Fruit fly (Drosophila melanogaster) whole organism, embryonic: ENCODE data around the gene CG10996.

Source experiments
- Atf3 ChIP-seq: fragments of 200-800 bp; sonication (Bioruptor generic); optimal IDR thresholded peaks from 3 replicates; lab custom pipeline; 2016; ENCODE audit warnings: missing biosample characterization, missing genetic modification characterization
- BEAF-32 ChIP-seq: fragments of 200-800 bp; sonication (Bioruptor generic); optimal IDR thresholded peaks from 3 replicates; lab custom pipeline; 2017; ENCODE audit warnings: missing biosample characterization, missing genetic modification characterization, mild to moderate bottlenecking, moderate library complexity, missing genetic modification reagents
- CG11560 ChIP-seq: fragments of 200-800 bp; sonication (Bioruptor generic); IDR thresholded peaks from 3 replicates; pipeline ENCODE4 v1.3.6; 2022; ENCODE audit warnings: missing biosample characterization, missing genetic modification characterization
- CG11695 ChIP-seq: fragments of 200-800 bp; sonication (Bioruptor generic); IDR thresholded peaks from 3 replicates; pipeline ENCODE4 v1.3.6; 2022; ENCODE audit warnings: missing biosample characterization, missing genetic modification characterization
- CG12769 ChIP-seq: fragments of 200-800 bp; sonication (Bioruptor generic); optimal IDR thresholded peaks from 2 replicates; lab custom pipeline; 2019; ENCODE audit warnings: missing biosample characterization, mild to moderate bottlenecking, missing genetic modification characterization, moderate library complexity
- CG16863 ChIP-seq: fragments of 200-800 bp; sonication (Bioruptor generic); optimal IDR thresholded peaks from 3 replicates; lab custom pipeline; 2016; ENCODE audit warnings: missing biosample characterization, missing genetic modification characterization
- CG3838 ChIP-seq: fragments of 200-800 bp; sonication (Bioruptor generic); optimal IDR thresholded peaks from 3 replicates; lab custom pipeline; 2016; ENCODE audit warnings: missing biosample characterization, missing genetic modification characterization
- CG3847 ChIP-seq: fragments of 200-800 bp; sonication (Bioruptor generic); IDR thresholded peaks from 2 replicates; pipeline ENCODE4 v1.3.6; 2022; ENCODE audit warnings: missing biosample characterization, missing genetic modification characterization
- CG4707 ChIP-seq: fragments of 200-800 bp; sonication (Bioruptor generic); optimal IDR thresholded peaks from 2 replicates; lab custom pipeline; 2018; ENCODE audit warnings: missing biosample characterization, mild to moderate bottlenecking, missing genetic modification characterization, moderate library complexity
- CG4854 ChIP-seq: fragments of 200-800 bp; sonication (Bioruptor generic); optimal IDR thresholded peaks from 2 replicates; lab custom pipeline; 2016; ENCODE audit warnings: missing biosample characterization, missing genetic modification characterization, inconsistent platforms
- CG6813 ChIP-seq: fragments of 200-800 bp; sonication (Bioruptor generic); optimal IDR thresholded peaks from 2 replicates; lab custom pipeline; 2017; ENCODE audit warnings: missing biosample characterization, missing genetic modification characterization, mild to moderate bottlenecking, moderate library complexity, missing genetic modification reagents
- CG8089 ChIP-seq: fragments of 200-800 bp; sonication (Bioruptor generic); optimal IDR thresholded peaks from 3 replicates; lab custom pipeline; 2016; ENCODE audit warnings: missing biosample characterization, missing genetic modification characterization
- CG8290 ChIP-seq, 3 experiments: fragments of 200-800 bp; sonication (Bioruptor generic); optimal IDR thresholded peaks; 2 replicates each; lab custom pipeline; 2016 to 2019; ENCODE audit warnings: missing biosample characterization in 3 of 3, missing genetic modification characterization in 3 of 3, mild to moderate bottlenecking in 2 of 3, moderate library complexity in 1 of 3
- D ChIP-seq, 2 experiments: fragments of 200-800 bp in 1 of 2; fragments of >200 bp in 1 of 2; sonication (Bioruptor generic) in 1 of 2; optimal IDR thresholded peaks; 2 replicates in 1 of 2; 3 replicates in 1 of 2; lab custom pipeline; 2017; ENCODE audit warnings: mild to moderate bottlenecking in 1 of 2, missing biosample characterization in 1 of 2, missing genetic modification characterization in 1 of 2, missing genetic modification reagents in 1 of 2
- ERR ChIP-seq: fragments of 200-800 bp; sonication (Bioruptor generic); optimal IDR thresholded peaks from 2 replicates; lab custom pipeline; 2016; ENCODE audit warnings: missing biosample characterization, missing genetic modification characterization
- Fer2 ChIP-seq: fragments of 200-800 bp; sonication (Bioruptor generic); optimal IDR thresholded peaks from 2 replicates; lab custom pipeline; 2018; ENCODE audit warnings: missing biosample characterization, mild to moderate bottlenecking, missing genetic modification characterization, moderate library complexity
- H2.0 ChIP-seq: fragments of 200-800 bp; sonication (Bioruptor generic); IDR thresholded peaks from 2 replicates; pipeline ENCODE4 v1.3.6; 2022; ENCODE audit warnings: missing biosample characterization, missing genetic modification characterization
- HLH54F ChIP-seq: fragments of 200-800 bp; sonication (Bioruptor generic); optimal IDR thresholded peaks from 3 replicates; lab custom pipeline; 2016; ENCODE audit warnings: missing biosample characterization, missing genetic modification characterization
- HmgZ ChIP-seq: fragments of 200-800 bp; sonication (Bioruptor generic); optimal IDR thresholded peaks from 2 replicates; lab custom pipeline; 2018; ENCODE audit warnings: missing biosample characterization, mild to moderate bottlenecking, missing genetic modification characterization
- Kr ChIP-seq: fragments of 200-800 bp; sonication (Bioruptor generic); optimal IDR thresholded peaks from 2 replicates; lab custom pipeline; 2017; ENCODE audit warnings: missing biosample characterization, mild to moderate bottlenecking, missing genetic modification characterization
- Mad ChIP-seq: fragments of 200-800 bp; sonication (Bioruptor generic); optimal IDR thresholded peaks from 2 replicates; lab custom pipeline; 2016; ENCODE audit warnings: missing biosample characterization, missing genetic modification characterization
- Nf-YB ChIP-seq: fragments of 200-800 bp; sonication (Bioruptor generic); optimal IDR thresholded peaks from 3 replicates; lab custom pipeline; 2019; ENCODE audit warnings: missing biosample characterization, mild to moderate bottlenecking, missing genetic modification characterization, moderate library complexity
- Nf-YC ChIP-seq: fragments of 200-800 bp; optimal IDR thresholded peaks from 3 replicates; lab custom pipeline; 2019; ENCODE audit warnings: missing biosample characterization, mild to moderate bottlenecking, missing genetic modification characterization, moderate library complexity
- Opbp ChIP-seq: fragments of 200-800 bp; sonication (Bioruptor generic); IDR thresholded peaks from 3 replicates; pipeline ENCODE4 v1.3.6; 2022; ENCODE audit warnings: missing biosample characterization, missing genetic modification characterization; ENCODE audit not compliant: partially characterized antibody
- Ravus ChIP-seq: fragments of 200-800 bp; sonication (Bioruptor generic); IDR thresholded peaks from 2 replicates; pipeline ENCODE4 v1.3.6; 2022; ENCODE audit warnings: missing biosample characterization, missing genetic modification characterization
- Rx ChIP-seq: fragments of 200-800 bp; sonication (Bioruptor generic); IDR thresholded peaks from 2 replicates; pipeline ENCODE4 v1.3.6; 2022; ENCODE audit warnings: missing biosample characterization, missing genetic modification characterization
- Scr ChIP-seq: fragments of 200-800 bp; sonication (Bioruptor generic); IDR thresholded peaks from 2 replicates; pipeline ENCODE4 v1.3.6; 2022; ENCODE audit warnings: missing biosample characterization, missing genetic modification characterization; ENCODE audit not compliant: partially characterized antibody
- Sox102F ChIP-seq: fragments of 200-800 bp; sonication (Bioruptor generic); optimal IDR thresholded peaks from 2 replicates; lab custom pipeline; 2018; ENCODE audit warnings: missing biosample characterization, mild to moderate bottlenecking, missing genetic modification characterization, moderate library complexity
- abd-A ChIP-seq: fragments of 200-800 bp; sonication (Bioruptor generic); optimal IDR thresholded peaks from 3 replicates; lab custom pipeline; 2019; ENCODE audit warnings: missing biosample characterization, mild to moderate bottlenecking, missing genetic modification characterization, moderate library complexity
- ac ChIP-seq: fragments of 200-800 bp; sonication (Bioruptor generic); optimal IDR thresholded peaks from 3 replicates; lab custom pipeline; 2017; ENCODE audit warnings: missing biosample characterization, mild to moderate bottlenecking, missing genetic modification characterization
- ap ChIP-seq: fragments of 200-800 bp; sonication (Bioruptor generic); IDR thresholded peaks from 2 replicates; pipeline ENCODE4 v1.3.6; 2022; ENCODE audit warnings: missing biosample characterization, missing genetic modification characterization
- btn ChIP-seq: fragments of 200-800 bp; sonication (Bioruptor generic); optimal IDR thresholded peaks from 2 replicates; lab custom pipeline; 2016; ENCODE audit warnings: missing biosample characterization, missing genetic modification characterization
- crol ChIP-seq: fragments of 200-800 bp; sonication (Bioruptor generic); IDR thresholded peaks from 2 replicates; pipeline ENCODE4 v1.3.6; 2022; ENCODE audit warnings: missing biosample characterization, missing genetic modification characterization
- disco-r ChIP-seq: fragments of 200-800 bp; sonication (Bioruptor generic); optimal IDR thresholded peaks from 2 replicates; lab custom pipeline; 2016; ENCODE audit warnings: missing biosample characterization, missing genetic modification characterization
- dmrt99B ChIP-seq: fragments of 200-800 bp; sonication (Bioruptor generic); optimal IDR thresholded peaks from 2 replicates; lab custom pipeline; 2018; ENCODE audit warnings: missing biosample characterization, mild to moderate bottlenecking, missing genetic modification characterization, moderate library complexity
- ems ChIP-seq: fragments of 200-800 bp; sonication (Bioruptor generic); optimal IDR thresholded peaks from 3 replicates; lab custom pipeline; 2016; ENCODE audit warnings: missing biosample characterization, missing genetic modification characterization
- en ChIP-seq: fragments of 200-800 bp; sonication (Bioruptor generic); optimal IDR thresholded peaks from 2 replicates; lab custom pipeline; 2016; ENCODE audit warnings: missing biosample characterization, missing genetic modification characterization
- gce ChIP-seq: fragments of 200-800 bp; sonication (Bioruptor generic); IDR thresholded peaks from 3 replicates; pipeline ENCODE4 v1.3.6; 2022; ENCODE audit warnings: missing biosample characterization, missing genetic modification characterization
- gcm ChIP-seq: fragments of 200-800 bp; sonication (Bioruptor generic); optimal IDR thresholded peaks from 2 replicates; lab custom pipeline; 2019; ENCODE audit warnings: missing biosample characterization, mild to moderate bottlenecking, missing genetic modification characterization, moderate library complexity
- gfzf ChIP-seq: fragments of 200-800 bp; sonication (Bioruptor generic); optimal IDR thresholded peaks from 2 replicates; lab custom pipeline; 2016; ENCODE audit warnings: missing biosample characterization, mild to moderate bottlenecking, missing genetic modification characterization, moderate library complexity
- grau ChIP-seq: fragments of 200-800 bp; optimal IDR thresholded peaks from 3 replicates; lab custom pipeline; 2019; ENCODE audit warnings: missing biosample characterization, mild to moderate bottlenecking, missing genetic modification characterization, moderate library complexity
- gsb-n ChIP-seq: fragments of 200-800 bp; sonication (Bioruptor generic); optimal IDR thresholded peaks from 3 replicates; lab custom pipeline; 2018; ENCODE audit warnings: missing biosample characterization, mild to moderate bottlenecking, missing genetic modification characterization
- hth ChIP-seq: fragments of >200 bp; optimal IDR thresholded peaks from 2 replicates; lab custom pipeline; 2017; ENCODE audit warnings: inconsistent platforms
- lola ChIP-seq, 3 experiments: fragments of >200 bp in 2 of 3; fragments of 200-800 bp in 1 of 3; sonication (Bioruptor generic) in 1 of 3; optimal IDR thresholded peaks; 2 replicates each; lab custom pipeline; 2017 to 2019; ENCODE audit warnings: missing biosample characterization in 3 of 3, missing genetic modification characterization in 3 of 3, mild to moderate bottlenecking in 1 of 3, moderate library complexity in 1 of 3
- phol ChIP-seq: fragments of 200-800 bp; sonication (Bioruptor generic); optimal IDR thresholded peaks from 3 replicates; lab custom pipeline; 2018; ENCODE audit warnings: missing biosample characterization, mild to moderate bottlenecking, missing genetic modification characterization, moderate library complexity
- pum ChIP-seq: fragments of 200-800 bp; sonication (Bioruptor generic); optimal IDR thresholded peaks from 2 replicates; lab custom pipeline; 2016; ENCODE audit warnings: missing biosample characterization, missing genetic modification characterization
- sima ChIP-seq: fragments of 200-800 bp; sonication (Bioruptor generic); optimal IDR thresholded peaks from 2 replicates; lab custom pipeline; 2016; ENCODE audit warnings: missing biosample characterization, missing genetic modification characterization

CG10996 gene

DNA sequence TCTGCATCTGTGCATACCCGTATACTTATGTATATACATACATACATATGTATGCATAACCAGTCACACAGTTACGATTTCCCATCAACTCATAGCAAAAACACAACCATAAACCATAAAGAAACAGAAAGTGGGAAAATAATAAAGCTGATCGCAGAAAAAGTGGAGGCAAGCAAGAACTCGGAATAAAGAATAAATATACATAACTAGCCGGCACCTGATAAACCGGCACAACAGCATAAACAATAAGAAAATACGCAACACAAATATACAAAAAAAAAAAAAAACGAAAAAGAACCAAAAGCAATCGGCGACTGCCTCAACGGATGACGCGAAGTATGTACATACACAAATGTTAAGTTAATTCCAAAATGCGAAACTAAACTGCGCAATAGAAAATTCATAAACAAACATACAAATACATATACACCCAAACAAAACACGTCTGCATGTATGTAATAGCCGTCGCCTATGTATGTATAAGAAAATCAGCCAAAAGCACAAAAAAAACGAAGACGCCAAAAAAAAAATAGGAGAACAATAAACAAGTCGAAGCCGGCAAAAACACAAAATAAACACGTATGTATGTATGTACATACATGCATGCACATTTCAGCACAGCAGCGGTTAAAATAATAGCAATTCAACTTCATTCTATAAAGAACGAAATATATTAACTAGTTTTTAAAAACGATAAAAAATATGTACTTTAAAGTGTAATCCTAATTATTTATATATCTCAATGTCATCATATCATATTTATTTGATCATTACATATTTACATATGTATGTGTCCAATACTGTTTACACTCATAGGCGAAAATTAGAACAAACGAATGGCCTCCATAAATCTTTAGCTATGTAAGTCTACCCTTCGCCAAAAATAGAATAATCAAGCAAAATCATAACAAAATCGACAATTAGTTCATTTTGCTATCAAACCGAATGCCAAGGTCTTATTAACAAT, 48.2 kb downstream of the CG10996 start (continued):
- TF ChIP-seq lola (GFP tag; optimal IDR thresholded peaks at IDR 0.05; lab: Kevin White, UChicago) = peak in 1 of 3 experiments; percentile 25
- no peak for TF ChIP-seq CG11560 (tag; lab: Robert Waterston, UW)
- no peak for TF ChIP-seq en (GFP tag; lab: Kevin White, UChicago)
- peak; percentile 7 for TF ChIP-seq Atf3 (GFP tag; lab: Kevin White, UChicago)
- TF ChIP-seq Opbp (GFP tag; lab: Robert Waterston, UW) = no peak
- no peak for TF ChIP-seq crol (GFP tag; lab: Robert Waterston, UW)
- peak; percentile 49 for TF ChIP-seq Ravus (GFP tag; lab: Robert Waterston, UW)
- no peak for TF ChIP-seq gfzf (GFP tag; lab: Kevin White, UChicago)
- TF ChIP-seq ac (GFP tag; lab: Kevin White, UChicago) = no peak
- TF ChIP-seq abd-A (tag; lab: Kevin White, UChicago) = no peak
- no peak for TF ChIP-seq BEAF-32 (GFP tag; lab: Kevin White, UChicago)
- no peak for TF ChIP-seq Scr (GFP tag; lab: Robert Waterston, UW)
- TF ChIP-seq CG3847 (GFP tag; lab: Robert Waterston, UW) = peak; percentile 77
- TF ChIP-seq Kr (GFP tag; lab: Kevin White, UChicago) = no peak
- no peak for TF ChIP-seq ERR (GFP tag; lab: Kevin White, UChicago)
- peak; percentile 21; the same call in 1 of the 2 replicates for TF ChIP-seq Rx (GFP tag; lab: Robert Waterston, UW)
- peak; percentile 5 for TF ChIP-seq CG16863 (GFP tag; lab: Kevin White, UChicago)
- TF ChIP-seq Fer2 = peak; percentile 39
- peak; percentile 86 for TF ChIP-seq grau
- peak; percentile 24 for TF ChIP-seq gcm (GFP tag; lab: Kevin White, UChicago)
- no peak for TF ChIP-seq btn (GFP tag; lab: Kevin White, UChicago)
- TF ChIP-seq CG11695 = peak; percentile 91
- TF ChIP-seq CG6813 = peak; percentile 63
- TF ChIP-seq disco-r (GFP tag; lab: Kevin White, UChicago) = no peak
- no peak for TF ChIP-seq hth
- TF ChIP-seq gce (GFP tag; lab: Robert Waterston, UW) = peak; percentile 48; the same call in 1 of the 3 replicates
- no peak for TF ChIP-seq CG3838 (GFP tag; lab: Kevin White, UChicago)
- no peak for TF ChIP-seq ems (GFP tag; lab: Kevin White, UChicago)
- TF ChIP-seq phol (tag; lab: Kevin White, UChicago) = peak; percentile 53
- peak; percentile 12 for TF ChIP-seq CG4854
- no peak for TF ChIP-seq CG8089 (GFP tag; lab: Kevin White, UChicago)
- peak; percentile 70 for TF ChIP-seq HmgZ
- no peak for TF ChIP-seq sima (GFP tag; lab: Kevin White, UChicago)
- peak; percentile 60 for TF ChIP-seq Nf-YB (GFP tag; lab: Kevin White, UChicago)
- peak; percentile 40 for TF ChIP-seq HLH54F (GFP tag; lab: Kevin White, UChicago)
- TF ChIP-seq CG4707 (GFP tag; lab: Kevin White, UChicago) = no peak
- peak; percentile 31 for TF ChIP-seq Mad (GFP tag; lab: Kevin White, UChicago)
- peak; percentile 75 for TF ChIP-seq H2.0 (GFP tag; lab: Robert Waterston, UW)
- TF ChIP-seq D (optimal IDR thresholded peaks at IDR 0.05; lab: Kevin White, UChicago) = no peak
- TF ChIP-seq D (GFP tag; optimal IDR thresholded peaks at IDR 0.05; lab: Kevin White, UChicago) = no peak
- TF ChIP-seq pum (GFP tag; lab: Kevin White, UChicago) = no peak
- TF ChIP-seq ap = peak; percentile 68
- peak; percentile 73 for TF ChIP-seq CG12769 (tag; lab: Kevin White, UChicago)
- TF ChIP-seq dmrt99B (tag; lab: Kevin White, UChicago) = peak; percentile 81
- peak; percentile 69 for TF ChIP-seq Sox102F (GFP tag; lab: Kevin White, UChicago)
- peak; percentile 14 for TF ChIP-seq Nf-YC
- TF ChIP-seq CG8290 (GFP tag; optimal IDR thresholded peaks at IDR 0.05; lab: Kevin White, UChicago) = no peak
- peak in 1 of 2 experiments; percentile 55 for TF ChIP-seq CG8290 (tag; optimal IDR thresholded peaks at IDR 0.05; lab: Kevin White, UChicago)
- peak; percentile 28 for TF ChIP-seq gsb-n
